Worm (Caenorhabditis elegans) whole organism, late embryonic: ENCODE results near the gene grl-14.

Experiments used
- gmeb-2 ChIP-seq: sonication (generic microtip); optimal IDR thresholded peaks from 2 replicates; lab custom pipeline; 2016; ENCODE audit warnings: missing genetic modification characterization, inconsistent platforms, missing compliant biosample characterization
- nhr-232 ChIP-seq: sonication (generic microtip); optimal IDR thresholded peaks from 2 replicates; lab custom pipeline; 2016; ENCODE audit warnings: missing genetic modification characterization, missing compliant biosample characterization
- pqm-1 ChIP-seq: sonication (generic microtip); optimal IDR thresholded peaks from 2 replicates; lab custom pipeline; 2016; ENCODE audit warnings: missing genetic modification characterization, missing compliant biosample characterization

DNA sequence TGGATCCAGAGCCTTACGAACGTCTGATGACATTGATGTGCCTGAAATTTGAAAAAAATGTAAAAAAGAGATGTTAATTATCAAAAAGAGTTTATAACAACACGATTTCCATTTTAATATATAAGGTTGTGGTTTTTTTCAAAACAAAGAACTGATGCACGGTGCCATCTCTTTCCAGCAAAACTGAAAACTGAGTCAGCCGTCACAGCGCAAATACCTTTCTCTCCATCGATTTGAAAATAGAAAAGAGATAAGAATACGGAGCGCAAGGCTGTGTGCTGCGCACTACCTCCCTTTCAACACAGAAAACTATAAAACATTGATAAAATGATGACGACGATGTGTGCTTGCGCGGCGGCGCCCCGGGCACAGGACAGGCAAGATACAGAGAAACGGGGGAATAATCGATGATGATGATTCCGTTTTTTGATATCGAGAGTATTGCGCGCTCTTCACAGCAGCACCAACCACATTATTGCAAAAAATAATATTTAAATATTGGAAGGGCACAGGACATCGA, 32.9 kb upstream of the grl-14 start, which contains the start of gene Y44A6D.3:
- TF ChIP-seq nhr-232 (tag; lab: Kevin White, UChicago) = no peak
- TF ChIP-seq gmeb-2 (tag; lab: Kevin White, UChicago) = no peak
- TF ChIP-seq pqm-1 (tag; lab: Kevin White, UChicago) = no peak
